Fruit fly (Drosophila melanogaster): ENCODE measurements around the gene CG31251.

Gene CG31251

DNA sequence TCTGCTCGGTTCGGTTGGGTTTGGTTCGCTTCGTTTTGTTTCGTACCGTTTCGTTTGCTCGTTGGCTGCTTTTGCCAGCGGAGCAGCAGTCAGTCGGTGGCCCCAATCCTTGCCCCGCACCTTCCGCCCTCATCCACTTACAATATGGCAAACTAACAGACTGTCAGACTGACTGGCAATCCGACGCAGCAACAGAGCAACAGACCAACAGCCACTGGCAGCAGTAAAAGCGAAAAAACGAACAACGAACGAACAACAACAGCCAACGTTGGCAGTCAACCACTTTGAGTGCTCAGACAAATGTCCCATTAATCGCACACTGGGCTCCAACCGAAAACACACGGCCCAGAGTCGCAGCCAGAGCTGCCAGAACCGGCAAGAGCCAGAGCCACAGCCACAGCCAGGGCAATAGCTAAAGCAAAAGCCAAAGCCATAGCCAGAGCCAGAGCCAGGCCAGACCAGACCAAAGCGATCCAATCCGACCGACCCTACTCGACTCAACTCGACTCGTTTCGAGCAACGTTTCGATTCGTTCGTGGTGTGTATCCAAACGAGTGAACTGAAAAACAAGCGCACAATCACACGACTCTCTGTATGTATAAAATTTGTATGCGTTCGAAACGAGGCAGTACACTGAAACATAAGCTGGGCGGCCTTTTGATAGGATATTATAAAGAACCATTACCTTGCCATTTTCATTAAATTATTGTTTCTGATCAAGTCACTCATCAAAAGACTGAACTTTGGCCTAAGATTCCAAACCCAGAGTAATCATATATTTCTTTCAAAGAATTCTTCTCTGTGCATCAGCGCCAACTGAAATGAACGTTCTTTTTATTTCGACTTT is 19.2 kb upstream of the CG31251 start (continued):
- TF ChIP-seq insv (GFP tag; optimal IDR thresholded peaks at IDR 0.05): peak; percentile 68 to 72
- peak; percentile 99 for TF ChIP-seq CG8944 (GFP tag; optimal IDR thresholded peaks at IDR 0.05)
- peak; percentile 99 for TF ChIP-seq jumu (GFP tag; optimal IDR thresholded peaks at IDR 0.05)
- TF ChIP-seq dan (GFP tag; IDR thresholded peaks at IDR 0.05): peak; percentile 93
- TF ChIP-seq CG12104 (GFP tag; optimal IDR thresholded peaks at IDR 0.05): peak; percentile 98
- TF ChIP-seq CG13424 (tag; optimal IDR thresholded peaks at IDR 0.05): peak; percentile 97
- peak; percentile 97 for TF ChIP-seq fd64A (GFP tag; optimal IDR thresholded peaks at IDR 0.05)
- peak; percentile 99 for TF ChIP-seq ci (GFP tag; IDR thresholded peaks at IDR 0.05)
- peak; percentile 98 for TF ChIP-seq sens-2 (GFP tag; IDR thresholded peaks at IDR 0.05)
- TF ChIP-seq Spps (tag; optimal IDR thresholded peaks at IDR 0.05): peak; percentile 97
- TF ChIP-seq CG31224 (GFP tag; IDR thresholded peaks at IDR 0.05): peak; percentile 97
- peak; percentile 98 for TF ChIP-seq odd (GFP tag; optimal IDR thresholded peaks at IDR 0.05)
- peak; percentile 99 for TF ChIP-seq otp (GFP tag; IDR thresholded peaks at IDR 0.05)
- peak; percentile 98 for TF ChIP-seq Sox100B (GFP tag; optimal IDR thresholded peaks at IDR 0.05)
- TF ChIP-seq Rfx (GFP tag; IDR thresholded peaks at IDR 0.05): peak; percentile 99
- TF ChIP-seq p53 (GFP tag; optimal IDR thresholded peaks at IDR 0.05): peak; percentile 97
- TF ChIP-seq chn (GFP tag; optimal IDR thresholded peaks at IDR 0.05): peak; percentile 99
- TF ChIP-seq CG12071 (GFP tag; optimal IDR thresholded peaks at IDR 0.05): peak; percentile 99
- peak; percentile 99 for TF ChIP-seq repo (GFP tag; optimal IDR thresholded peaks at IDR 0.05)
- peak; percentile 99 for TF ChIP-seq vvl (GFP tag; IDR thresholded peaks at IDR 0.05)
- TF ChIP-seq bigmax (GFP tag; optimal IDR thresholded peaks at IDR 0.05): peak; percentile 81
- TF ChIP-seq exex (tag; optimal IDR thresholded peaks at IDR 0.05): peak; percentile 88
- TF ChIP-seq Myb (GFP tag; optimal IDR thresholded peaks at IDR 0.05): peak; percentile 94
- no peak for TF ChIP-seq pan (optimal IDR thresholded peaks at IDR 0.05)
- peak in 1 of 2 experiments; percentile 99 for TF ChIP-seq pan (GFP tag; optimal IDR thresholded peaks at IDR 0.05 in 1 of 2, IDR thresholded peaks at IDR 0.05 in 1 of 2)
- peak; percentile 97 for TF ChIP-seq CG14710 (tag; optimal IDR thresholded peaks at IDR 0.05)
- peak; percentile 99 for TF ChIP-seq CG15269 (tag; optimal IDR thresholded peaks at IDR 0.05)
- peak; percentile 86 for TF ChIP-seq CG4328 (GFP tag; optimal IDR thresholded peaks at IDR 0.05)
- TF ChIP-seq CG12769 (tag; optimal IDR thresholded peaks at IDR 0.05): peak; percentile 99
- peak; percentile 99 for TF ChIP-seq CG14050 (GFP tag; IDR thresholded peaks at IDR 0.05)
- peak; percentile 80 for TF ChIP-seq ash1 (GFP tag; optimal IDR thresholded peaks at IDR 0.05)
- peak; percentile 99 for TF ChIP-seq gsb-n (tag; optimal IDR thresholded peaks at IDR 0.05)
- peak; percentile 94 for TF ChIP-seq ssp (GFP tag; IDR thresholded peaks at IDR 0.05)
- peak; percentile 98 for TF ChIP-seq Blimp-1 (GFP tag; optimal IDR thresholded peaks at IDR 0.05)
- TF ChIP-seq pum (GFP tag; optimal IDR thresholded peaks at IDR 0.05): peak; percentile 99
- peak; percentile 96 for TF ChIP-seq CG8765 (GFP tag; IDR thresholded peaks at IDR 0.05)
- TF ChIP-seq CHES-1-like (GFP tag; optimal IDR thresholded peaks at IDR 0.05): peak; percentile 99
- peak; percentile 97 for TF ChIP-seq CG5180 (GFP tag; optimal IDR thresholded peaks at IDR 0.05)
- no peak for TF ChIP-seq cad (GFP tag; optimal IDR thresholded peaks at IDR 0.05)
- TF ChIP-seq eve (GFP tag; optimal IDR thresholded peaks at IDR 0.05): no peak
- TF ChIP-seq br (optimal IDR thresholded peaks at IDR 0.05): no peak
- peak; percentile 98 for TF ChIP-seq dmrt11E (tag; optimal IDR thresholded peaks at IDR 0.05)
- TF ChIP-seq BEAF-32 (GFP tag; optimal IDR thresholded peaks at IDR 0.05): peak; percentile 28
- peak; percentile 88 for TF ChIP-seq sug (tag; optimal IDR thresholded peaks at IDR 0.05)
- peak; percentile 99 for TF ChIP-seq nom (GFP tag; optimal IDR thresholded peaks at IDR 0.05)
- no peak for TF ChIP-seq knrl (GFP tag; IDR thresholded peaks at IDR 0.05; ENCODE audit: partially characterized antibody)
- TF ChIP-seq phol (tag; optimal IDR thresholded peaks at IDR 0.05): peak; percentile 98
- TF ChIP-seq CG4730 (GFP tag; IDR thresholded peaks at IDR 0.05): peak; percentile 99
- TF ChIP-seq Ets97D (GFP tag; optimal IDR thresholded peaks at IDR 0.05): peak; percentile 96
- TF ChIP-seq Mrtf (GFP tag; IDR thresholded peaks at IDR 0.05): peak; percentile 99
